Worm (Caenorhabditis elegans) whole organism, L4/young adult: ENCODE data around the gene rnf-5.

Source experiments
- W03F9.2 ChIP-seq: fragments of 150-350 bp; optimal IDR thresholded peaks from 2 replicates; lab custom pipeline; 2014; ENCODE audit warnings: missing biosample characterization, missing genetic modification characterization
- dao-5 ChIP-seq: sonication (generic microtip); optimal IDR thresholded peaks from 2 replicates; lab custom pipeline; 2016; ENCODE audit warnings: missing genotype, missing genetic modification characterization, moderate library complexity, missing compliant biosample characterization
- him-1 ChIP-seq: sonication (generic microtip); optimal IDR thresholded peaks from 2 replicates; lab custom pipeline; 2016; ENCODE audit warnings: missing genotype, missing genetic modification reagents, missing genetic modification characterization, missing compliant biosample characterization

- TF ChIP-seq him-1 (tag; lab: Kevin White, UChicago) (no peak), W03F9.2 (no peak), dao-5 (no peak)
Observed at ce11 chrIII:4119736-4120135, 46.9 kb downstream of the rnf-5 start.
